Worm (Caenorhabditis elegans) whole organism, midembryonic: ENCODE results near the gene ptr-16.

ENCODE experiments used
- T22C8.4 ChIP-seq: fragments of 200-800 bp; sonication (Bioruptor generic); IDR thresholded peaks from 2 replicates; pipeline ENCODE4 v1.3.6; 2022; ENCODE audit warnings: missing genetic modification characterization, missing compliant biosample characterization
- cog-1 ChIP-seq: sonication (generic microtip); optimal IDR thresholded peaks from 2 replicates; lab custom pipeline; 2016; ENCODE audit warnings: missing genetic modification characterization, missing compliant biosample characterization
- flt-1 ChIP-seq: fragments of 200-800 bp; sonication (Bioruptor generic); IDR thresholded peaks from 2 replicates; pipeline ENCODE4 v1.3.6; 2022; ENCODE audit warnings: missing genetic modification characterization, missing compliant biosample characterization
- klf-2 ChIP-seq: fragments of 200-800 bp; sonication (Bioruptor generic); conservative IDR thresholded peaks from 2 replicates; pipeline ENCODE4 v1.3.6; 2022; ENCODE audit warnings: missing genetic modification reagents, missing genetic modification characterization, missing compliant biosample characterization
- med-1 ChIP-seq: sonication (generic microtip); optimal IDR thresholded peaks from 2 replicates; lab custom pipeline; 2017; ENCODE audit warnings: missing genetic modification characterization, mild to moderate bottlenecking, missing compliant biosample characterization, antibody characterized with exemption, missing genetic modification reagents; ENCODE audit not compliant: insufficient read depth
- tab-1 ChIP-seq: fragments of 200-800 bp; sonication (Bioruptor generic); IDR thresholded peaks from 2 replicates; pipeline ENCODE4 v1.3.6; 2022; ENCODE audit warnings: missing genetic modification characterization, missing compliant biosample characterization
- ztf-23 ChIP-seq: fragments of 200-800 bp; sonication (Bioruptor generic); IDR thresholded peaks from 2 replicates; pipeline ENCODE4 v1.3.6; 2022; ENCODE audit warnings: missing genetic modification reagents, missing genetic modification characterization, missing compliant biosample characterization
- ztf-29 ChIP-seq: fragments of 200-800 bp; sonication (Bioruptor generic); IDR thresholded peaks from 2 replicates; pipeline ENCODE4 v1.3.6; 2022; ENCODE audit warnings: missing genetic modification reagents, missing genetic modification characterization, missing compliant biosample characterization

DNA sequence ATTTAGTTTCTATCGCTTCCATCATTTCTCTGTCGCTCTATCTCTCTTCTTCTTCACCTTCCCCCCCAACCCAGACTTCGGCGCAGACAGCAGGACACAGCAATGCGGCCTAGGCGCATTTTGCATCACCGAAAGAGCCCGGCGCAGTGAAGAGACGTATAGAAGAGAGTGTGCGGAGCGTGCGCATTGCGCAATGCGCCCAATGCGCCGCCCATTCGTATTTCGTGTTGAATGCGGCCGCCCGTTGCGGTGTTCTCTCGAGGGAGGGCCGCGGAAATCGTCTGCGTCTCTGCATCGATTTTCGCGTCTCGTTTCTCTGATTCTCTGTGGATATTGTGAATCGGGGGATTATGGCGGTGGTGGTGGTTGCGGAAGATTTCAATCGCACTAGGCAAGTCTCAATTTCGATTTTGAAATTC, 14.2 kb upstream of the ptr-16 start:
- TF ChIP-seq klf-2 (no peak), T22C8.4 (GFP tag; lab: Robert Waterston, UW) (peak; percentile 88), med-1 (GFP tag; lab: Kevin White, UChicago) (no peak), flt-1 (peak; percentile 88), cog-1 (tag; lab: Kevin White, UChicago) (peak; percentile 98), ztf-29 (GFP tag; lab: Robert Waterston, UW) (no peak), ztf-23 (GFP tag; lab: Robert Waterston, UW) (peak; percentile 75; the same call in 1 of the 2 replicates), tab-1 (GFP tag; lab: Robert Waterston, UW) (0 out of 2 replicates have a peak, but pooled peaks have one; percentile 14)
